Worm (Caenorhabditis elegans) whole organism, L4 larva: Measurements from ENCODE around the gene nas-4.

Experiments used
- ceh-82 ChIP-seq: sonication (generic microtip); optimal IDR thresholded peaks from 2 replicates; lab custom pipeline; 2017; ENCODE audit warnings: missing biosample characterization, missing genetic modification characterization
- fos-1 ChIP-seq: fragments of 150-350 bp; optimal IDR thresholded peaks from 2 replicates; lab custom pipeline; 2014; ENCODE audit warnings: missing biosample characterization, missing genetic modification characterization
- hlh-30 ChIP-seq: sonication (generic microtip); optimal IDR thresholded peaks from 2 replicates; lab custom pipeline; 2017; ENCODE audit warnings: antibody characterized with exemption, mild to moderate bottlenecking, missing genetic modification characterization, missing compliant biosample characterization; ENCODE audit not compliant: insufficient read depth
- lin-15B ChIP-seq: fragments of 150-350 bp; sonication (generic microtip); optimal IDR thresholded peaks from 3 replicates; lab custom pipeline; 2014; ENCODE audit warnings: missing biosample characterization, missing genetic modification characterization
- lin-39 ChIP-seq: fragments of 150-350 bp; optimal IDR thresholded peaks from 2 replicates; lab custom pipeline; 2014; ENCODE audit warnings: missing biosample characterization, missing genetic modification reagents, missing genetic modification characterization
- mes-2 ChIP-seq: sonication (generic microtip); optimal IDR thresholded peaks from 2 replicates; lab custom pipeline; 2016; ENCODE audit warnings: missing genotype, mild to moderate bottlenecking, missing genetic modification characterization, missing compliant biosample characterization; ENCODE audit not compliant: poor library complexity, severe bottlenecking
- nhr-76 ChIP-seq: fragments of 150-350 bp; optimal IDR thresholded peaks from 2 replicates; lab custom pipeline; 2014; ENCODE audit warnings: missing biosample characterization, missing genetic modification characterization
- skn-1 ChIP-seq: fragments of 150-350 bp; optimal IDR thresholded peaks from 2 replicates; lab custom pipeline; 2014; ENCODE audit warnings: missing biosample characterization, missing genetic modification characterization
- zag-1 ChIP-seq: fragments of 150-350 bp; optimal IDR thresholded peaks from 2 replicates; lab custom pipeline; 2014; ENCODE audit warnings: missing biosample characterization, missing genetic modification characterization
- ztf-11 ChIP-seq: fragments of 150-350 bp; optimal IDR thresholded peaks from 2 replicates; lab custom pipeline; 2014; ENCODE audit warnings: missing biosample characterization, missing genetic modification characterization

ce11 chrIII:6415306-6415973, at the start of gene nas-4:
- TF ChIP-seq fos-1 = peak; percentile 28
- TF ChIP-seq lin-15B = no peak
- TF ChIP-seq mes-2 = peak; percentile 41
- TF ChIP-seq ztf-11 (tag; lab: Kevin White, UChicago) = no peak
- TF ChIP-seq ceh-82 (tag; lab: Kevin White, UChicago) = no peak
- no peak for TF ChIP-seq zag-1 (tag; lab: Kevin White, UChicago)
- TF ChIP-seq skn-1 = no peak
- TF ChIP-seq hlh-30 (tag; lab: Kevin White, UChicago) = no peak
- no peak for TF ChIP-seq lin-39 (tag; lab: Kevin White, UChicago)
- TF ChIP-seq nhr-76 (tag; lab: Kevin White, UChicago) = no peak
